Worm (Caenorhabditis elegans): ENCODE measurements around the gene K07E8.7.

DNA sequence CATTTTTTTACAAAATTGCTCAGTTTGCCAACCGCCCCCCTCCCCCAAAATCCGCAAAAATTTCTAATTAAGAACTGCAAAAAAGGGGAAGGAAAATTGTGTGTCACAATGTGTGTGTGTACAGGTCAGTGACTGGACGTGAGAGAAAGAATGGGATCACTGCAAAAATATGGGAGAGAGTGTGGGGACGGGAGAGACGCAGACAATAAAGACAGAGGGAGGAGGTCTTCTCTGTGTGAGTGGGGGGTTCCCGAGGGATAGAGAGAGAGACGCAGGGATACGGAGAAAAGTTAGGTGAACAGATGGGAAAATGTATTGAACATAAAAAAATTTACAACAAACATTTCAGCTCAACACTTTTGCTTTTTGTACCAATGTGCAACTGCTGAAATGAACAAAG is 24.2 kb downstream of the K07E8.7 start:
- TF ChIP-seq aly-2 (tag; optimal IDR thresholded peaks at IDR 0.05) (no peak), mdl-1 (tag; optimal IDR thresholded peaks at IDR 0.05) (no peak), nhr-28 (tag; optimal IDR thresholded peaks at IDR 0.05) (no peak), ztf-11 (tag; optimal IDR thresholded peaks at IDR 0.05) (no peak), elt-1 (tag; optimal IDR thresholded peaks at IDR 0.05) (no peak), egl-27 (tag; optimal IDR thresholded peaks at IDR 0.05) (no peak), ceh-16 (tag; optimal IDR thresholded peaks at IDR 0.05) (no peak), elt-2 (tag; optimal IDR thresholded peaks at IDR 0.05) (no peak), snpc-4 (tag; optimal IDR thresholded peaks at IDR 0.05) (no peak), lin-15B (tag; optimal IDR thresholded peaks at IDR 0.05) (no peak), ZK546.5 (tag; optimal IDR thresholded peaks at IDR 0.05) (no peak), elt-3 (tag; optimal IDR thresholded peaks at IDR 0.05) (no peak), R02D3.7 (tag; optimal IDR thresholded peaks at IDR 0.05) (no peak)
